Fruit fly (Drosophila melanogaster) whole organism, embryonic: ENCODE data around the gene CG11560.

Experiments
- Atf3 ChIP-seq: fragments of 200-800 bp; sonication (Bioruptor generic); optimal IDR thresholded peaks from 3 replicates; lab custom pipeline; 2016; ENCODE audit warnings: missing biosample characterization, missing genetic modification characterization
- Bgb ChIP-seq: fragments of 200-800 bp; sonication (Bioruptor generic); IDR thresholded peaks from 2 replicates; pipeline ENCODE4 v1.3.6; 2022; ENCODE audit warnings: missing biosample characterization, missing genetic modification characterization; ENCODE audit not compliant: partially characterized antibody
- CG10274 ChIP-seq: fragments of 200-800 bp; sonication (Bioruptor generic); optimal IDR thresholded peaks from 3 replicates; lab custom pipeline; 2017; ENCODE audit warnings: missing biosample characterization, mild to moderate bottlenecking, missing genetic modification characterization
- CG10431 ChIP-seq: fragments of 200-800 bp; sonication (Bioruptor generic); optimal IDR thresholded peaks from 3 replicates; lab custom pipeline; 2018; ENCODE audit warnings: missing biosample characterization, mild to moderate bottlenecking, missing genetic modification characterization
- CG11093 ChIP-seq: fragments of 200-800 bp; sonication (Bioruptor generic); IDR thresholded peaks from 3 replicates; pipeline ENCODE4 v1.3.6; 2022; ENCODE audit warnings: missing biosample characterization, missing genetic modification characterization
- CG11560 ChIP-seq: fragments of 200-800 bp; sonication (Bioruptor generic); IDR thresholded peaks from 3 replicates; pipeline ENCODE4 v1.3.6; 2022; ENCODE audit warnings: missing biosample characterization, missing genetic modification characterization
- CG12299 ChIP-seq: fragments of 200-800 bp; sonication (Bioruptor generic); optimal IDR thresholded peaks from 2 replicates; lab custom pipeline; 2018; ENCODE audit warnings: missing biosample characterization, mild to moderate bottlenecking, missing genetic modification characterization
- CG14014 ChIP-seq: fragments of 200-800 bp; sonication (Bioruptor generic); IDR thresholded peaks from 2 replicates; pipeline ENCODE4 v1.3.6; 2022; ENCODE audit warnings: missing biosample characterization, missing genetic modification characterization
- CG14710 ChIP-seq: fragments of 200-800 bp; sonication (Bioruptor generic); optimal IDR thresholded peaks from 3 replicates; lab custom pipeline; 2019; ENCODE audit warnings: missing biosample characterization, mild to moderate bottlenecking, missing genetic modification characterization, moderate library complexity
- CG16813 ChIP-seq: fragments of 200-800 bp; sonication (Bioruptor generic); IDR thresholded peaks from 3 replicates; pipeline ENCODE4 v1.3.6; 2022; ENCODE audit warnings: missing biosample characterization, missing genetic modification characterization; ENCODE audit not compliant: partially characterized antibody
- CG2116 ChIP-seq: fragments of 200-800 bp; sonication (Bioruptor generic); optimal IDR thresholded peaks from 3 replicates; lab custom pipeline; 2018; ENCODE audit warnings: missing biosample characterization, mild to moderate bottlenecking, missing genetic modification characterization
- CG33213 ChIP-seq: fragments of 200-800 bp; sonication (Bioruptor generic); optimal IDR thresholded peaks from 3 replicates; lab custom pipeline; 2016; ENCODE audit warnings: missing biosample characterization, missing genetic modification characterization
- CG3995 ChIP-seq: fragments of 200-800 bp; sonication (Bioruptor generic); optimal IDR thresholded peaks from 3 replicates; lab custom pipeline; 2016; ENCODE audit warnings: missing biosample characterization, missing genetic modification characterization
- CG42726 ChIP-seq: fragments of 200-800 bp; sonication (Bioruptor generic); IDR thresholded peaks from 2 replicates; pipeline ENCODE4 v1.3.6; 2022; ENCODE audit warnings: missing biosample characterization, missing genetic modification characterization; ENCODE audit not compliant: partially characterized antibody
- CG4820 ChIP-seq: fragments of 200-800 bp; sonication (Bioruptor generic); optimal IDR thresholded peaks from 3 replicates; lab custom pipeline; 2016; ENCODE audit warnings: missing biosample characterization, missing genetic modification characterization
- CG6791 ChIP-seq: fragments of 200-800 bp; sonication (Bioruptor generic); IDR thresholded peaks from 3 replicates; pipeline ENCODE4 v1.3.6; 2022; ENCODE audit warnings: missing biosample characterization, missing genetic modification characterization; ENCODE audit not compliant: partially characterized antibody
- CG9727 ChIP-seq: fragments of 200-800 bp; sonication (Bioruptor generic); optimal IDR thresholded peaks from 3 replicates; lab custom pipeline; 2017; ENCODE audit warnings: missing biosample characterization, mild to moderate bottlenecking, missing genetic modification characterization
- CG9797 ChIP-seq: fragments of 200-800 bp; sonication (Bioruptor generic); optimal IDR thresholded peaks from 3 replicates; lab custom pipeline; 2018; ENCODE audit warnings: missing biosample characterization, mild to moderate bottlenecking, missing genetic modification characterization
- CkIIα-i1 ChIP-seq: fragments of 200-800 bp; sonication (Bioruptor generic); IDR thresholded peaks from 2 replicates; pipeline ENCODE4 v1.3.6; 2022; ENCODE audit warnings: missing biosample characterization, missing genetic modification characterization
- CoRest ChIP-seq: fragments of 200-800 bp; sonication (Bioruptor generic); optimal IDR thresholded peaks from 3 replicates; lab custom pipeline; 2018; ENCODE audit warnings: missing biosample characterization, mild to moderate bottlenecking, missing genetic modification characterization, moderate library complexity
- Ets97D ChIP-seq: fragments of 200-800 bp; sonication (Bioruptor generic); optimal IDR thresholded peaks from 3 replicates; lab custom pipeline; 2016; ENCODE audit warnings: missing biosample characterization, missing genetic modification characterization
- HLH54F ChIP-seq: fragments of 200-800 bp; sonication (Bioruptor generic); optimal IDR thresholded peaks from 3 replicates; lab custom pipeline; 2016; ENCODE audit warnings: missing biosample characterization, missing genetic modification characterization
- HmgZ ChIP-seq: fragments of 200-800 bp; sonication (Bioruptor generic); optimal IDR thresholded peaks from 2 replicates; lab custom pipeline; 2018; ENCODE audit warnings: missing biosample characterization, mild to moderate bottlenecking, missing genetic modification characterization
- MBD-R2 ChIP-seq: fragments of 200-800 bp; sonication (Bioruptor generic); IDR thresholded peaks from 2 replicates; pipeline ENCODE4 v1.3.6; 2022; ENCODE audit warnings: missing biosample characterization, missing genetic modification characterization
- Mad ChIP-seq: fragments of 200-800 bp; sonication (Bioruptor generic); optimal IDR thresholded peaks from 2 replicates; lab custom pipeline; 2016; ENCODE audit warnings: missing biosample characterization, missing genetic modification characterization
- Med ChIP-seq: fragments of 200-800 bp; sonication (Bioruptor generic); peaks from one replicate; lab custom pipeline; 2016; ENCODE audit warnings: missing biosample characterization, missing genetic modification characterization, mild to moderate bottlenecking, inconsistent platforms, moderate library complexity
- NC2α ChIP-seq: fragments of 200-800 bp; sonication (Bioruptor generic); optimal IDR thresholded peaks from 2 replicates; lab custom pipeline; 2016; ENCODE audit warnings: missing biosample characterization, missing genetic modification characterization
- Sin3A ChIP-seq: fragments of >200 bp; optimal IDR thresholded peaks from 2 replicates; lab custom pipeline; 2018
- Trl ChIP-seq, 3 experiments: fragments of >200 bp in 2 of 3; fragments of 200-800 bp in 1 of 3; sonication (Bioruptor generic) in 1 of 3; optimal IDR thresholded peaks; 2 replicates in 1 of 3; 3 replicates in 2 of 3; lab custom pipeline; 2016 to 2017; ENCODE audit warnings: missing biosample characterization in 1 of 3, missing genetic modification characterization in 1 of 3
- YL-1 ChIP-seq: fragments of 200-800 bp; sonication (Bioruptor generic); optimal IDR thresholded peaks from 3 replicates; lab custom pipeline; 2017; ENCODE audit warnings: missing biosample characterization, mild to moderate bottlenecking, missing genetic modification characterization
- amos ChIP-seq: fragments of 200-800 bp; sonication (Bioruptor generic); IDR thresholded peaks from 2 replicates; pipeline ENCODE4 v1.3.6; 2022; ENCODE audit warnings: missing biosample characterization, missing genetic modification characterization; ENCODE audit not compliant: partially characterized antibody
- br ChIP-seq: fragments of >200 bp; optimal IDR thresholded peaks from 2 replicates; lab custom pipeline; 2017
- cas ChIP-seq: fragments of 200-800 bp; sonication (Bioruptor generic); IDR thresholded peaks from 2 replicates; pipeline ENCODE4 v1.3.6; 2022; ENCODE audit warnings: missing biosample characterization, missing genetic modification characterization
- dm ChIP-seq: fragments of 200-800 bp; sonication (Bioruptor generic); optimal IDR thresholded peaks from 3 replicates; lab custom pipeline; 2016; ENCODE audit warnings: missing biosample characterization, missing genetic modification characterization
- ems ChIP-seq: fragments of 200-800 bp; sonication (Bioruptor generic); optimal IDR thresholded peaks from 3 replicates; lab custom pipeline; 2016; ENCODE audit warnings: missing biosample characterization, missing genetic modification characterization
- gsb ChIP-seq: fragments of 200-800 bp; sonication (Bioruptor generic); IDR thresholded peaks from 2 replicates; pipeline ENCODE4 v1.3.6; 2022; ENCODE audit warnings: missing biosample characterization, missing genetic modification characterization
- h ChIP-seq: fragments of >200 bp; optimal IDR thresholded peaks from 2 replicates; lab custom pipeline; 2017
- hb ChIP-seq: fragments of 200-800 bp; sonication (Bioruptor generic); IDR thresholded peaks from 3 replicates; pipeline ENCODE4 v1.3.6; 2022; ENCODE audit warnings: missing biosample characterization, missing genetic modification characterization; ENCODE audit not compliant: partially characterized antibody
- inv ChIP-seq: fragments of 200-800 bp; sonication (Bioruptor generic); IDR thresholded peaks from 2 replicates; pipeline ENCODE4 v1.3.6; 2022; ENCODE audit warnings: missing biosample characterization, missing genetic modification characterization; ENCODE audit not compliant: partially characterized antibody
- kah ChIP-seq: fragments of 200-800 bp; sonication (Bioruptor generic); optimal IDR thresholded peaks from 2 replicates; lab custom pipeline; 2018; ENCODE audit warnings: missing biosample characterization, mild to moderate bottlenecking, missing genetic modification characterization
- knrl ChIP-seq: fragments of 200-800 bp; sonication (Bioruptor generic); IDR thresholded peaks from 3 replicates; pipeline ENCODE4 v1.3.6; 2022; ENCODE audit warnings: missing biosample characterization, missing genetic modification characterization; ENCODE audit not compliant: partially characterized antibody
- nerfin-1 ChIP-seq: fragments of 200-800 bp; sonication (Bioruptor generic); optimal IDR thresholded peaks from 3 replicates; lab custom pipeline; 2019; ENCODE audit warnings: missing biosample characterization, mild to moderate bottlenecking, missing genetic modification characterization, moderate library complexity
- nmo ChIP-seq: fragments of 200-800 bp; sonication (Bioruptor generic); optimal IDR thresholded peaks from 2 replicates; lab custom pipeline; 2018; ENCODE audit warnings: missing biosample characterization, mild to moderate bottlenecking, missing genetic modification characterization, moderate library complexity
- pfk ChIP-seq: fragments of 200-800 bp; sonication (Bioruptor generic); optimal IDR thresholded peaks from 2 replicates; lab custom pipeline; 2018; ENCODE audit warnings: missing biosample characterization, mild to moderate bottlenecking, missing genetic modification characterization, moderate library complexity
- ro ChIP-seq: fragments of 200-800 bp; sonication (Bioruptor generic); IDR thresholded peaks from 2 replicates; pipeline ENCODE4 v1.3.6; 2022; ENCODE audit warnings: missing biosample characterization, missing genetic modification characterization
- shn ChIP-seq: fragments of 200-800 bp; sonication (Bioruptor generic); optimal IDR thresholded peaks from 3 replicates; lab custom pipeline; 2016; ENCODE audit warnings: missing biosample characterization, missing genetic modification characterization
- sna ChIP-seq: fragments of 200-800 bp; sonication (Bioruptor generic); IDR thresholded peaks from 2 replicates; pipeline ENCODE4 v1.3.6; 2022; ENCODE audit warnings: missing biosample characterization, missing genetic modification characterization; ENCODE audit not compliant: partially characterized antibody
- trem ChIP-seq: fragments of 200-800 bp; optimal IDR thresholded peaks from 3 replicates; lab custom pipeline; 2019; ENCODE audit warnings: missing biosample characterization, mild to moderate bottlenecking, missing genetic modification characterization, moderate library complexity

The CG11560 gene

dm6 chr3L:12145709-12146694 is 26.2 kb downstream of the CG11560 start, which contains the start of the genes eIF3l and Nrx-IV (continued):
- TF ChIP-seq CG11560 (tag; lab: Robert Waterston, UW) (no peak), cas (GFP tag; lab: Robert Waterston, UW) (no peak), knrl (GFP tag; lab: Robert Waterston, UW) (peak; percentile 76), NC2α (GFP tag; lab: Kevin White, UChicago) (no peak), CG11093 (GFP tag; lab: Robert Waterston, UW) (no peak), MBD-R2 (GFP tag; lab: Robert Waterston, UW) (peak; percentile 15; the same call in 1 of the 2 replicates), CG10431 (GFP tag; lab: Kevin White, UChicago) (no peak), CG4820 (GFP tag; lab: Kevin White, UChicago) (no peak), CG2116 (peak; percentile 47), nmo (peak; percentile 35), hb (GFP tag; lab: Robert Waterston, UW) (no peak), gsb (GFP tag; lab: Robert Waterston, UW) (no peak), br (no peak), nerfin-1 (tag; lab: Kevin White, UChicago) (no peak), Ets97D (GFP tag; lab: Kevin White, UChicago) (peak; percentile 14), CG33213 (GFP tag; lab: Kevin White, UChicago) (peak; percentile 18), amos (GFP tag; lab: Robert Waterston, UW) (peak; percentile 64), CG14710 (tag; lab: Kevin White, UChicago) (peak; percentile 60), YL-1 (peak; percentile 57), ems (GFP tag; lab: Kevin White, UChicago) (no peak), ro (no peak), pfk (GFP tag; lab: Kevin White, UChicago) (no peak), CG3995 (GFP tag; lab: Kevin White, UChicago) (peak; percentile 69), CG10274 (GFP tag; lab: Kevin White, UChicago) (no peak), Sin3A (lab: Kevin White, UChicago) (peak; percentile 24), CG9727 (GFP tag; lab: Kevin White, UChicago) (no peak), HmgZ (tag; lab: Kevin White, UChicago) (peak; percentile 14), CkIIα-i1 (GFP tag; lab: Robert Waterston, UW) (no peak), Atf3 (no peak), Trl (optimal IDR thresholded peaks at IDR 0.05; lab: Kevin White, UChicago) (no peak), Trl (GFP tag; optimal IDR thresholded peaks at IDR 0.05; lab: Kevin White, UChicago) (no peak), CG14014 (GFP tag; lab: Robert Waterston, UW) (no peak), inv (GFP tag; lab: Robert Waterston, UW) (peak; percentile 72), dm (no peak), CG12299 (no peak), trem (tag; lab: Kevin White, UChicago) (peak; percentile 41), Bgb (peak; percentile 40; the same call in 1 of the 2 replicates), HLH54F (no peak), CG9797 (GFP tag; lab: Kevin White, UChicago) (peak; percentile 77), h (no peak), Med (GFP tag; lab: Kevin White, UChicago) (peak; percentile 65), shn (GFP tag; lab: Kevin White, UChicago) (no peak), kah (GFP tag; lab: Kevin White, UChicago) (peak; percentile 11), Mad (GFP tag; lab: Kevin White, UChicago) (no peak), sna (GFP tag; lab: Robert Waterston, UW) (peak; percentile 41; the same call in 1 of the 2 replicates), CG16813 (GFP tag; lab: Robert Waterston, UW) (peak; percentile 66; the same call in 2 of the 3 replicates), CG42726 (GFP tag; lab: Robert Waterston, UW) (peak; percentile 57), CoRest (tag; lab: Kevin White, UChicago) (no peak), CG6791 (GFP tag; lab: Robert Waterston, UW) (peak; percentile 56)
